Worm (Caenorhabditis elegans) whole organism, L4/young adult: ENCODE results near the gene fut-4.
A peak's percentile ranks its signal among the peaks of the same experiment; 100 is the strongest.

ENCODE experiments used
- W03F9.2 ChIP-seq: fragments of 150-350 bp; optimal IDR thresholded peaks from 2 replicates; lab custom pipeline; 2014; ENCODE audit warnings: missing biosample characterization, missing genetic modification characterization
- dao-5 ChIP-seq: sonication (generic microtip); optimal IDR thresholded peaks from 2 replicates; lab custom pipeline; 2016; ENCODE audit warnings: missing genotype, missing genetic modification characterization, moderate library complexity, missing compliant biosample characterization
- him-1 ChIP-seq: sonication (generic microtip); optimal IDR thresholded peaks from 2 replicates; lab custom pipeline; 2016; ENCODE audit warnings: missing genotype, missing genetic modification reagents, missing genetic modification characterization, missing compliant biosample characterization

The fut-4 gene

DNA sequence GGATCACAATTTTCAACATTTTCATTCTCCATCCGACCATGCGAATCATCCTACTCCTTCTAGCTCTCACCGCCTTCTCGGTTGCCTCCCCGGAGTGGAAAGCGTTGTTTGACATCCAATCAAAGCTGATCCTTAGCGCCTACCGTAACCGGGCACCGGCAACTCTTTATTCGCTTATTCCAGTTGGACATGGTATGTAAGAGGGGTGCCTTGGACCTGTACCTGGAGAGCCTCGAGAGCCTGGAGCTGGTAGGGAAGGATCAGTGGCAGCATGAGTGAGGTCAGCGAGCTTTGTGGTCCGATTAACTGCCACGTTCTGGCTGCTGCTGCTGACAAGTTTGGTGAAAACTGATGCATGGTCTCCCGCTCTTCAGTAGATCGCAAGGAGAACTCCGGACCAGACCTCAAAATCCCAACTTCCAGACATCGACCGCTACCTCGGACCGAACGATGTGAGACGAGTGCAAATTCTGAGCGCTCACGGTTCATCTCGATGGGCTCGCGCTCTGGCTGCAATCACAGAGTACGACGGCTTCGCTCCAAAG lies 5.6 kb upstream of the fut-4 start, which contains the start of gene K12H6.8:
Gene K12H6.8 (plus strand): TSS at position 38 of the 545 bp plus-strand sequence.
- TF ChIP-seq W03F9.2, result no peak
- TF ChIP-seq him-1 (tag; lab: Kevin White, UChicago), result no peak
- TF ChIP-seq dao-5 (tag; lab: Kevin White, UChicago), result no peak

DNA sequence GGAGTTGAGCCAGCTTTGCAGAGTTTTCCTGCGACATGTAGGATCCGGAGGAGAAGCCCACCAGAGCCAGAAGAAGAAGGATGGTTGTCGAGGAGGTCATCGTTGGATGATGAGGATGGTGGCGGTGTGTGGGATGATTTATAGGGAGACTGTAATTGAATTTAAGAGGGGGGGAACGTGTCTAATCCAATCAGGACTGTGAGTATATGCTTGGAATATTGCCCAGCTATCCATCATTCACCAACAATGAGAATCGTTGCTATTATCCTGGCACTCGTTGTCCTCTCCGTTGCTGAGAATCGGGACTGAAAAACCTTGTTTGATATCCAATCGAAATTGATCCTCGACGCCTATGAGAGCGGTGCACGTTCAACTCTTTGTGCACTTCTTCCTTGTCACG lies 3.7 kb upstream of the fut-4 start, which contains the start of gene K12H6.5:
Gene K12H6.5 (minus strand): TSS at position 101 of the 400 bp plus-strand sequence.
- TF ChIP-seq dao-5 (tag; lab: Kevin White, UChicago) (no peak), W03F9.2 (no peak), him-1 (tag; lab: Kevin White, UChicago) (no peak)

DNA sequence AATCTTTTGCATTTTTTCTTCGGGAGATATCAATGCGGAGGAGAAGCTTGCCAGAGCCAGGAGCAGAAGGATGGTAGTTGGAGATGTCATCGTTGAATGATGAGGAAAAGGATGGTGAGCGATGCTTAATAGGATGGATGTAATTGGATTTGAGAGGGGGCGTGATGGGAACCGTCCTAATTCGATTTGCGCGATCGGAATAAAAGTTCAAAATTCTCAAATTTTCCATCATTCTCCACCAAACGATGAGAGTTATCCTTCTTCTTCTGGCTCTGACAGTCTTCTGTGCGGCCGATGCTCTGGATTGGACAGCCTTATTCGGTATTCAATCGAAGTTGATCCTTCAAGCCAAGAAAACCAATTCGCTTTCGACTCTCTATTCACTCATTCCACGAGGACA lies 1.8 kb upstream of the fut-4 start, which contains the start of the genes K12H6.4 and K12H6.9:
Gene K12H6.4 (minus strand): TSS at position 101 of the 400 bp plus-strand sequence.
Gene K12H6.9 (plus strand): TSS at position 236 of the 400 bp plus-strand sequence.
- no peak for TF ChIP-seq W03F9.2
- TF ChIP-seq dao-5 (tag; lab: Kevin White, UChicago), result no peak
- no peak for TF ChIP-seq him-1 (tag; lab: Kevin White, UChicago)

DNA sequence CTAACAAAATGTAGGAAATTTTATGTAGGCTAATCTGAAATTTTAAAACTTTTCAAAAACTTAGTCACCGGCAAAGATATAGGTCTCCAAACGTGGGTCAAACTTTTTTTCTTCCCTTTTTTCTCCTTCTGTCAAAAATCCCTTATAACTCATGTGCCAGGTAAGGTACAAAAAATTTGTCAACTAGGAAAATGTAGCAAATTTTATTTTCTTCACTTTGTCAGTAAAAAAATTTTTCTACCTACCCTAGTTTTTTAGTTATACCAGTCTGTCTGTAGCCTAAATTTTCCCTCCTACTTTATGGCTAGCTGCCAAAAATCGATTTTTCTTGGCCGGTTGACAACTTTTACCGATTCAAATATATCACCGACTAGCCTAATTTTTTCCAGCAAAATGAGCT lies 5.7 kb downstream of the fut-4 start, which contains the start of gene set-13:
Gene set-13 (plus strand): TSS at position 301 of the 400 bp plus-strand sequence.
- no peak for TF ChIP-seq W03F9.2
- no peak for TF ChIP-seq dao-5 (tag; lab: Kevin White, UChicago)
- no peak for TF ChIP-seq him-1 (tag; lab: Kevin White, UChicago)

DNA sequence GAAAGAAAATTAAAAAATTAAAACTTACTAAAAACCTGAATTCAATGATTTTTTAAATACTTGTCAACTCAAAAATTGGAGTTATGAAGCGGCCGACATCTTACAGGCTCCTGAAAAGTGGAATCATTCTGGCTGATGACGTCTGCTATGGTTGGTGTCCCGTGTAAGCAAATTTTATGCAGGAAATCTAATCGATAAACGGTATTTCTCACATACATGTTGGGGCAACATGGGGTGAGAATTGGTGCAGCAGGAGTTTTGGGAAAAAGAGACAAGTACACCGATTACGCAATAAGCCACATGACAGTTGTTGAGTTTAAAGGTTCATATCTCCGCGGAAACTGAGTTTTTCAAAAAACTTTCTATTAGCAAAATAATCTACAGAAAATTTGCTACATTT lies 6.9 kb downstream of the fut-4 start, which contains the start of gene K12H6.2:
Gene K12H6.2 (minus strand): TSS at position 101 of the 400 bp plus-strand sequence.
- TF ChIP-seq dao-5 (tag; lab: Kevin White, UChicago), result no peak
- no peak for TF ChIP-seq him-1 (tag; lab: Kevin White, UChicago)
- TF ChIP-seq W03F9.2, result no peak

DNA sequence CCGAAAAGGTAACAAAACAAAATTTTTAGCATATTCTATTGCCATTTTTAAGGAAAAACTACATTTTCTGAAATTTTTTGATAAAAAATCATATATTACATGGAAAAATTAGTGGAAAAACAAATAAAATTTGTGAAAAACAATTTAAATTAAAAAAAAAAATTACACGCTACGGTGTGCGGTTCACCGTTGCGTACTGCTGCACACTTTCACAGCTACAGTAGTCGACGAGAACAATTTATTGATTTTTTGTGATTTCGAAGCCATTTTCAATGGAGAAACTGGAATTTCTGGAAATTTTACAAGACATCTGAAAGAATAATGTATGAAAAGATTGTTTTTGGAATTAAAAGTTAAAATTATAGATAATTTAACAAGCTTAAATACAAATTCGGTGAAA lies 7.3 kb downstream of the fut-4 start:
- TF ChIP-seq him-1 (tag; lab: Kevin White, UChicago) (no peak), W03F9.2 (no peak), dao-5 (tag; lab: Kevin White, UChicago) (no peak)

DNA sequence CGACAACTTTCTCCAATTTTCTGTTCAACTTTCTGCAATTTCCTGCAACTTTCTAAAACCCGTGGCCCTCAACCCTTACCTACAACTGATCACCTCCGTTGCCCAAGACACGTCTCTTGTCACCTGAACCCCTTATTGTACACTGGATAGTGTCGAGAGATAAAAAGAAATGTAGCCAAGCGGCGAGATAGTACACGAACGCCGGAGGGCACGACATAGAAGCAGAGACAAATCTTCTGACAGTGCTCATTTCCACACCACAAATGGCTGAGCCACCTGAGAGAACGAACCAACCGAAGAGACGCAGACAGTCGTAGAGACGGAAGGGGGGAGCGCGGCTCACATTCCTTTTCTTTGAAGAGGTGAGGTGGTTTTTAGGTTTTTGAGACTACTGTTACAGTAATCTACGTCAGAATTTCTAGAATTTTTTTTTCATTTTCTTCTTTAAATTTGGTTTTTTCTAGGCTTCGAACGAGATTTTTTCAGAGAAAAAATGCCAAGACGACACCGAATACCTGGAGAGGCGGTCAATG lies 14.6 kb downstream of the fut-4 start, which contains the start of gene K12H6.12:
Gene K12H6.12 (plus strand): TSS at position 483 of the 533 bp plus-strand sequence.
- TF ChIP-seq dao-5 (tag; lab: Kevin White, UChicago), result no peak
- no peak for TF ChIP-seq him-1 (tag; lab: Kevin White, UChicago)
- TF ChIP-seq W03F9.2, result no peak

DNA sequence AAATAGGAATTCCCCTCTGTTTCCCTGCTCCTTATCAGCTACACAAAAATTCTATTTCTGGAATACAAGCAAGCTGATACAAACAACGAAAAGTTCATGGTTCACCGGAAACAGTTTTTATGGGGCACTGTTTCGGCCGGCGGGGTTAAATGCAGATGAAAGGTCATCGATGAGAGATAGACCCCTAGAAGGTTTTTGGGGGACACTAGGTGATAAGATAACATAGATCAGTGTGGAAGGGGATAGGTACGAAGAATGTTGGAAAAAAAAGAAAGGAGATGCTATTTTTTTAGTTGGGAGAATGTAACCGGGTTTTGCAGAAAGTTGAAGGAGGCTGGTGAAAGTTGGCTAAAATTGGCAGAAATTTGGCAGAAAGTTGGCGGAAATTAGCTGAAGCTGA lies 16.8 kb downstream of the fut-4 start:
- TF ChIP-seq dao-5 (tag; lab: Kevin White, UChicago) (no peak), W03F9.2 (no peak), him-1 (tag; lab: Kevin White, UChicago) (no peak)

DNA sequence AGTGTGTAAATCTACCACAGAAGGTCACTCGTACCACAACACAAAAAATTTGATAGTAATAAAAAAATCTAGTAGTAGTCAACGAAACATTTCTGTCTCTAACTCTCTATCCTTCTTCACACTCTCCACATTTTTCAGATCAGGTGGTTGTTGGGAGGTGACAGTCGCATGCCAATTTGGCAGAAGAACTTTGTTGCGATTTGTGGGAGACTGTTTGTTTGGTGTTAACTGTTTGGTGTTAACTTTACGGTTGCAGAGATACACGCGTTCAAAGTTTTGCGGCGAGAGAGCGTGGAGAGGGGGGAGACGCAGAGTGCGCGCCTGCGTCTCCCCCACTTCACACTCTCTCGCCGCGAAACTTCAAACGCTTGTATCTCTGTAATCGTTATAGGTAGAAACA lies 17.4 kb downstream of the fut-4 start:
- TF ChIP-seq dao-5 (tag; lab: Kevin White, UChicago), result no peak
- no peak for TF ChIP-seq him-1 (tag; lab: Kevin White, UChicago)
- no peak for TF ChIP-seq W03F9.2

DNA sequence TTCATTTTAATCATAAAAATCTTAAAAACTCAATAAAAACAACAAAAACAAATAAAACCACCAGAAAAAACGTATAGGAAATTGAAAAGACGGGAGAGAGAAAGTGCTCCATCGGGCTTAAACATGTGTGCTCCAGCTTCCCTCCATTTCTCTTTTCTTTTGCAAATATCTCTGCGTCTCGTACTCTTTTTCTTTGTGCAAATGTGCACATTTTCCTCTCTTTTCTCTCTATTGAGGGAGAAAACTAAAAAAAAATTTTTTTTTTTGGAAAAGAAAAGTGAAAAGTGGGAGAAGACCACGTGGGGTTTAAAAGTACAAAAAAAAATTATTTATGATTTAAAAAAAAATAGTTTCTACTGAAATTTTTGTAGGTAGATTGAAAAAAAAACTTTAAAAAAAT lies 18.1 kb downstream of the fut-4 start:
- TF ChIP-seq dao-5 (tag; lab: Kevin White, UChicago) (no peak), him-1 (tag; lab: Kevin White, UChicago) (no peak), W03F9.2 (no peak)

DNA sequence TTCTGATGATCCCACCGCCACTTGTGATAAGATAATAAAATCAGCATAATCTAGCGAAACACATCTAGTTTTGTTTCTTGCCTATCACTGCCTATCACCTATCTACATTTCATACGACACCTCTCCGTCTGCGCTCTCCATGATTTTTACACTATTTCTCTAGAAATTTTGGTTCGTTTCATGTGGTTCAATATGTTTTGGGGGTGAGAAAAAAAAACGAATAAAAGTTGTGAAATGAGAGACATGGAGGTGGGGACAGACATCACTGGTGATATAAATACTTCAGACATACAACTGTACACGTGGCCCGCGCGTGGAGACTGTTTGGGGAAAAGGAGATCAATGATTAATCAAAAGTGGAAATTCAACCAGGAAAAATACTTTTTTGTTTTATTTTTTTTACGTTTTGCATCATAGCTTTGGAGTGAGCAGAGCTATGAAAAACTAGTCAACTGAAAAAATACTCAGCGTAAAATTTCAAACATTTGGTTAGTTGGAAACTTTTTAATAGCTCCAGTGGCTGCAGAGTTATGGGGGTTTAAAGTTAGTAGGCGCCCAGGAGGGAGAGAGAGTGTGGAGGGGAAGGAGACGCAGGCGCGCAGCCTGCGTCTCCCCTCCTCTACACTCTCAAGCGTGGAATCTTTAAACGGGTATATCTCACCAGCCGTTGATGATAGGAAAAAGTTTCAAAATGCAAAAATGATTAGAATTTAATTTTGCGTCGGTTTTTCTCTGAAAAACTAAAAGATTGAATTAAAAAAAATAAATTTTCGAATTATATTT lies 19.3 kb downstream of the fut-4 start:
- no peak for TF ChIP-seq dao-5 (tag; lab: Kevin White, UChicago)
- TF ChIP-seq him-1 (tag; lab: Kevin White, UChicago), result no peak
- no peak for TF ChIP-seq W03F9.2

DNA sequence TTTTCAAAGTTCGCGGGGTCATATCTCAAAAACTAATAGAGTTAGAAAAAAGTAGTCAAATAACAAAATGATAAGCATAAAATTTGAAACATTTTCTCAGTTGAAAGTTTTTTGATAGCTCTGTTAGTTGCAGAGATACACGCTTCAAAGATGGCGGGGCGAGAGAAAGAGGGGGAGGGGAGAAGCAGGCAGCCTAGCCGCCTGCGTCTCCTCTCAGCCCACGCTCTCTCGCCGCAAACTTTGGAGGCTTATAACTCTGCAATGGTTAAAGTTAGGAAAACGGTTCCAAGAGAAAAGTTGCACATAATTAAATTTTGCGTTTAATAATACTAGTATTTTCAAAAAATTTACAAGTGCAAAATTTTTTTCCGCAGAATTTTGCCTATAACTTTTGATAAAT lies 20.6 kb downstream of the fut-4 start:
- TF ChIP-seq W03F9.2 (no peak), dao-5 (tag; lab: Kevin White, UChicago) (no peak), him-1 (tag; lab: Kevin White, UChicago) (no peak)

DNA sequence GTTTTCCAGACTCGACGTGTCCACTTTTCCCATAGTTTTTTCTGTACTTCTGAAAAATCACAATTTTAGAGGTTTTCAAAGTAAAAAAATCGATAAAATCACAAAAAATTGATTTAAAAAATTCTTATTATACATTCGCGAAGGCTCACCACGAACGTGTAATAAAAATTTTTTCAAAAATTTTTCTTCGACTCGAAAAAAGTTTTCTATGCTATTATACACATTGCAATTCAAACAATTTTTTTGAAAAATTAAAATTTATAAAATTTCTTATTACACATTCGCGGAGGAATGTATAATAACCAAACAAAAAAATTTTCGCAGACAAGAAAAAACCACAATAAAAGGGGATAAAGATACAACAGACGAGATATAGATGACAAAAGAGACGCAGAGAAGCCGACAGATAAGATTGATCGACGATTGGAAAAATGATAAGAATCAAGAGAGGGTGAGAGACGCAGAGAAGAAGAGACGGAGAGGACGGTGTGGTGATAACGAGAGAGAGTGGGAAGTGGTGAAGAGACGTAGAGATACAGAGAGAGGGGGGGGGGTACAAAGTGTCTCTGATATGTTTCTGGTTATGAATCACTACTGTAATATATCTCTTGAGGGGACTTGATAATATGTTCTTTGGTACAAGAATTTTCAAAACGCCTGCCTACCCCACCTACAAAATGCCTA lies 21.6 kb downstream of the fut-4 start, which contains the start of gene nhr-119:
Gene nhr-119 (minus strand): TSS at position 51 of the 684 bp plus-strand sequence.
- TF ChIP-seq W03F9.2 (peak; percentile 38), dao-5 (tag; lab: Kevin White, UChicago) (no peak)
